Worm (Caenorhabditis elegans): ENCODE measurements around the gene srg-46.

srg-46 gene

DNA sequence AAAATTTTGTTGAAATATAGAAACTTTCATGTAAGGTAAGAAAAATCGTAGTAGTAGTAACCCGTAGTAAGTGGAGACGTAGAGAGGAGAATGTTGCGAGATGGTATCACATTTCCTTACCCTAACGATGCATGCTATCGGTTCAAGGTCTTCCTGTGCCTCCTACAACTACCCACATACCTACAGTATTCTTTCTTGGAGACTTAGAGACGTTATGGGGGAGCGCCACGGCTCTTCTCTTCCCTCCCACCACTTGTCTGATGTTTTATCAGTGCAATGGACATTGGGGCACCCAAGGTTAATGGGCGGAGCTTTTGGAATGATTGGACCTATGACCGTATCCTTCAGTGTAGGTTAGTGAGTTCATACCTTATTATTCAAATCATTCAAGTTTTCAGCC, 27.4 kb downstream of the srg-46 start:
- TF ChIP-seq flt-1 (GFP tag; IDR thresholded peaks at IDR 0.05) (0 out of 2 replicates have a peak, but pooled peaks have one; percentile 25), ztf-23 (GFP tag; IDR thresholded peaks at IDR 0.05) (no peak)

DNA sequence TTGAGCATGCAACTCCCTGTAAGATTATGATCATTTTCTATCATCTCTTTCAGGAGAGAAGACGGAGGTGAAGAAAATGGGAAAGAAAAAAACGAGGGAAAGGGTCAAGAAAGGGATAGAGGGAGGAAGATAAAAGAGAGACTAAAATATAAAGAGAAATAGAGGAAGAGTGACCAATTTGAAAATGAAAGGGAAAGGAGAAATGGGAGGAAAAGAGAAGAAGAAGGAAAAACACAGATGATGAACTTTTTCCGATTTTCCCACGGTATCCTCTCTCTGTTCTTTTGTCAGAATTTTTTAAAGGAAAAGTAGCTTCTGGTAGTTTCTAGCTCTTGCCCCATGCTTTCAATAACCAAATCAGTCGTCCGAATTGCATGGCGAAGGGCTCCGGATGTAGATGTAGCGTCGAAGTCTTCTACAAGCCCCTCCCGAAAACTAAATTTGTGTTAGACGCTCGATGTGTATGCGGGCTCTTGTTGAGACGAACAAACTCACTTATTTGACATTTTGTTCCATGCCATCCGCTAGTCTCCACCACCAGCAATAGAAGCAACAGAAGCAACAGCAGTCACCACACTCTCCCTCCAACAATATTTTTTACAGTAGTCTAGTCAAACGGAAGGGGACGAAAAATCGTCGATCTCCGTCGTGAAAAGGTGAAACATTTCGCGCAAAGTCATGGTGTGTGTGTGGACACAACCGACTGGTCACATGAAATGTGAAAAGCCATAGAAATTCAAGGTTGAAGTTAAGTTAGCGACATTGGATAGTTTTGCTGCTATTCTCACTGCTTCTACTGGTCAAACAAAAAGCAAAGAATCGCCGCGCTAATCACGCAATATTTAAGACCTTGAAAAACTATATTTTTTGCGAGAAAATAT, 28.1 kb downstream of the srg-46 start, which contains the start of gene somi-1:
TSS of gene somi-1 (minus strand) at position 18 of the 881 bp plus-strand sequence.
- peak; percentile 15; the same call in 1 of the 2 replicates for TF ChIP-seq ztf-23 (GFP tag; IDR thresholded peaks at IDR 0.05)
- TF ChIP-seq ztf-29 (GFP tag; IDR thresholded peaks at IDR 0.05): no peak

DNA sequence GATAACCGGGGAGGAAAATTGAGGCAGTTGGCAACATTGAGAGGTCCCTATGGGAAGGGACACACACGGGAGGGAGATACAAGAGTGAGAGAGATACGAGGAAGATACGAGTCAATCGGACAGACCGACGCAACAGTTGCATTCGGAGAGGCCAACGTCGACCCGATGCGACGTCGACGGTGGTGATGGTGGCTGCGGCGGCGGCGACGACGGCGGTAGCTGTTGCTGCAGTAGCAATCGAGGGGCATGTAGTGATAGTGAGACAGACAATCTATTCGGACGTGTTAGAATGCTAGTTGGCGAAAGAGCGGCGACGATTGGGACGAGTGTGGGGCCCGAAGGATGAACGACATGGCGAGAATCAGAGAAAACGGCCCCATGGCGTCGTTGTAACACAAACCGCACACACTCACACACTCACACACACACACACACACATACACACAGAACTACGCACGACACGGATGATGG, 29.9 kb downstream of the srg-46 start:
- TF ChIP-seq ztf-29 (GFP tag; IDR thresholded peaks at IDR 0.05) (no peak), flt-1 (GFP tag; IDR thresholded peaks at IDR 0.05) (peak; percentile 34; the same call in 1 of the 2 replicates)

DNA sequence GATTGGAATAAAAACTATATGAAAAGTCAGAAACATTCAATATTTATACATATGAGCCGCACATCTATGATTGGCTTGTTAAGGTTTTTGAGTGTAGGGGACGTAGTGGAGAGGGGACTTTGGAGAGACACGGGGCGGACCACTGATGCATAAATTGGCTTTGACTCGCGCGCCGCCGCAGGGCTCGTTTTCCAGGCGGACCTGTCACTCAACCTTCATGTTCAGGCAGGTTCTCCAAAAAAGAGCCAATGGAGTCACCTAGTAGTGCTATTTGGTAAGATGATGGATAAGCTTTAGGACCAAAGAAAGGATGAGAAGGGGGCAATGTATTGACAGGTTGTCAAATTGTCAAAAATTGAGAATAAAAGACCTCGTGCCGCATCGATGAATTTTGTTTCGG, 31.5 kb downstream of the srg-46 start:
- TF ChIP-seq ztf-29 (GFP tag; IDR thresholded peaks at IDR 0.05) (no peak), cog-1 (tag; optimal IDR thresholded peaks at IDR 0.05) (no peak), ztf-23 (GFP tag; IDR thresholded peaks at IDR 0.05) (0 out of 2 replicates have a peak, but pooled peaks have one; percentile 12), tab-1 (GFP tag; IDR thresholded peaks at IDR 0.05) (no peak)

DNA sequence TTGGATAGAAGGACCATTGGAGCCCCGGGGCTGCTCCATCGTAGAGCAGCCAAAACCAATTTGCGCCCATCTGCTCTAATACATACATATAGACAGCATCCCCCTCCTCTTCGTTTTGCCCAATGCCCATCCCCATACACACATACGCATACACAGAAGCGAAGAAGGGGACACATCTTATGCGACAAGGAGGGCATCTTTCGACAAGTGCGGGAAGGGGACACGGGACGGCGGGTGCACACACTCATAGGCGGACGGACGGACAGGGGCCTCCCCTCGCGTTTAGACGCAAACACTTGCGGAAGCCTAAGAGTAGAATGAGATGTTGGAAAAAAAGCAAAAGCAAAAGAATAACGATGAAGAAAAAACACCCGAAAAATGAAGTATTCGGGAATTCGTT, 32.9 kb downstream of the srg-46 start:
- TF ChIP-seq klf-2 (GFP tag; conservative IDR thresholded peaks at IDR 0.05) (0 out of 2 replicates have a peak, but pooled peaks have one; percentile 43), ztf-29 (GFP tag; IDR thresholded peaks at IDR 0.05) (0 out of 2 replicates have a peak, but pooled peaks have one; percentile 27), ref-1 (GFP tag; conservative IDR thresholded peaks at IDR 0.05) (no peak), flt-1 (GFP tag; IDR thresholded peaks at IDR 0.05) (peak; percentile 71), med-1 (GFP tag; optimal IDR thresholded peaks at IDR 0.05; ENCODE audit: insufficient read depth) (no peak), ztf-23 (GFP tag; IDR thresholded peaks at IDR 0.05) (0 out of 2 replicates have a peak, but pooled peaks have one; percentile 39), tab-1 (GFP tag; IDR thresholded peaks at IDR 0.05) (no peak), cog-1 (tag; optimal IDR thresholded peaks at IDR 0.05) (peak; percentile 65), T22C8.4 (GFP tag; IDR thresholded peaks at IDR 0.05) (no peak)

DNA sequence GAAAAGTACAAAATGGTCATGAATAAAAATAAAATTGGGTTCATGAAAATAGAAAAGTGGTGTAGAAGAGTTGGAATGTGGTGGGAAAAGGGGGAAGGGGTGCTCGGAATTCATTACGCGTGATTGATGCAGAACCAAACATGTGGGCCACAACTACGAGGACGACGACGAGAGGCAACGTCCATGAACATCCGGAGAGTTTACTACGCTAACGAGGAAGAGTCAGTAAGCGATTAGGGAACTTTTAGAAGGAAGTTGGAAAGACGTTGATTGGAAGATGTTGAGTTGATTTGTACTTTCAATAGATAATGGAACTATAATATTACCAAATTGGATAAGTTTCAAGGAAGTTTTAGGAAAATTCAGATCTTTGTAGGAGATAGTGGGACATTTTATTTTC, 38.2 kb downstream of the srg-46 start:
- TF ChIP-seq flt-1 (GFP tag; IDR thresholded peaks at IDR 0.05) (no peak), ztf-29 (GFP tag; IDR thresholded peaks at IDR 0.05) (no peak), med-1 (GFP tag; optimal IDR thresholded peaks at IDR 0.05; ENCODE audit: insufficient read depth) (no peak), T22C8.4 (GFP tag; IDR thresholded peaks at IDR 0.05) (no peak), cog-1 (tag; optimal IDR thresholded peaks at IDR 0.05) (no peak)

DNA sequence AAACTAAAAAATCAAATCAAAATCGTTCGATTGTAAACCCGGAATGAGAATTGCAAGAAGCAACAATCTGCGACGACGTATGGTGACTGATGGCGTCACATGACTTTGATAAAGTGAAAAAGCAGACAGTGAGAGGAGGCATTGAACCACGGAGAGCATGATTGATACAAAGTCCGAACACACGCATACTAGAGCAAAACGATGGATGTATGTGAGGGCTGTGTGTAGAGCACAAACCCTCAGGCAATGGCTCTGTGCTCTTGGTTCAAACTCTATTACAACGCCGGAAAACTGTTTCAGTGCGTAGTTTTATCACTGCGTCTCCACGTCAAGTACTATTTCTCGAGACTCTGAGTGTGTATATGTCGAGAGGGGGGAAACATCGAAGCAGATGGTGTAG, 39.0 kb downstream of the srg-46 start:
- TF ChIP-seq T22C8.4 (GFP tag; IDR thresholded peaks at IDR 0.05) (no peak), klf-2 (GFP tag; conservative IDR thresholded peaks at IDR 0.05) (no peak), ref-1 (GFP tag; conservative IDR thresholded peaks at IDR 0.05) (no peak), ztf-23 (GFP tag; IDR thresholded peaks at IDR 0.05) (no peak), tab-1 (GFP tag; IDR thresholded peaks at IDR 0.05) (no peak), cog-1 (tag; optimal IDR thresholded peaks at IDR 0.05) (no peak), flt-1 (GFP tag; IDR thresholded peaks at IDR 0.05) (no peak)

DNA sequence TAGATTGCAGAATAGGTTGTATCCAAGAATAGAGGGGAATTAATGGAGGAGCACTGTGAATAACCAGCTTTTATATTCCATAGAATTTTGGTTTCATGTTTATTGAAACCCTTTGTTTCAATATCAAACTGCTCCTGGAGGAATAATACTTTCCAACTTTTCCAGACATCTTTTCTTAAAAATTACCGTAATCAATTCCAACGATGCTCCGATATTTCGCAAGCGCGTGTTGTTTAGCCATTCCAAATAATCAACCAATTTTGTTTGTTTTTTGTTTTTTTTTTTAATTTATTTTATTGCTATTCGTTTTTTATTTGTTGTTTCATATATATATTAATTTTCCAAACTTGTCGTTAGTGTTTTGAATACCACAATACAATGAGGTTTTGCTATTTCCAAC, 42.5 kb downstream of the srg-46 start, which contains the start of gene cutl-1:
TSS of gene cutl-1 (minus strand) at position 83 of the 400 bp plus-strand sequence.
- no peak for TF ChIP-seq T22C8.4 (GFP tag; IDR thresholded peaks at IDR 0.05)
- TF ChIP-seq med-1 (GFP tag; optimal IDR thresholded peaks at IDR 0.05; ENCODE audit: insufficient read depth): no peak
- TF ChIP-seq cog-1 (tag; optimal IDR thresholded peaks at IDR 0.05): no peak
- TF ChIP-seq ztf-23 (GFP tag; IDR thresholded peaks at IDR 0.05): no peak
- TF ChIP-seq klf-2 (GFP tag; conservative IDR thresholded peaks at IDR 0.05): no peak
- TF ChIP-seq ref-1 (GFP tag; conservative IDR thresholded peaks at IDR 0.05): no peak
- no peak for TF ChIP-seq tab-1 (GFP tag; IDR thresholded peaks at IDR 0.05)
- TF ChIP-seq ztf-29 (GFP tag; IDR thresholded peaks at IDR 0.05): no peak
- TF ChIP-seq flt-1 (GFP tag; IDR thresholded peaks at IDR 0.05): no peak

DNA sequence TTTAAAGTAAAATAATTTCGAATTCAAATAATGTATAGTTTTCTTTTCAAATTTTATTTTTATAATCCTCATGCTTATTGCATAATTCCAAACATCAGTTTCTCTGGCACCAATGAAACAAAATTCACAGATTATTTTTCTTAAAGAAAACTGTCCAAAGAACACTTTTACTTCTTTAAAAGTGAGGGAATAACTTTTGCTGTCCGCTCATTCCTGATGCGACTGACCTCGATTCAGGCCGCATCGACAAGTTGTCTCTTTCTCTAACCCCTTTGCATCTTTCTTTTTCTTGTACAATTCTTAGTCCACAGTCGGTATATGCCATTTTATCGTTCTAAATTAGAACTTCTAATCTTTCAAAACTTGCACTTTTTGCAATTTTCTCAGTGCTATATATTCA, 43.0 kb downstream of the srg-46 start, which contains the start of gene F53F1.2:
TSS of gene F53F1.2 (plus strand) at position 306 of the 400 bp plus-strand sequence.
- TF ChIP-seq med-1 (GFP tag; optimal IDR thresholded peaks at IDR 0.05; ENCODE audit: insufficient read depth) (no peak), klf-2 (GFP tag; conservative IDR thresholded peaks at IDR 0.05) (no peak)

DNA sequence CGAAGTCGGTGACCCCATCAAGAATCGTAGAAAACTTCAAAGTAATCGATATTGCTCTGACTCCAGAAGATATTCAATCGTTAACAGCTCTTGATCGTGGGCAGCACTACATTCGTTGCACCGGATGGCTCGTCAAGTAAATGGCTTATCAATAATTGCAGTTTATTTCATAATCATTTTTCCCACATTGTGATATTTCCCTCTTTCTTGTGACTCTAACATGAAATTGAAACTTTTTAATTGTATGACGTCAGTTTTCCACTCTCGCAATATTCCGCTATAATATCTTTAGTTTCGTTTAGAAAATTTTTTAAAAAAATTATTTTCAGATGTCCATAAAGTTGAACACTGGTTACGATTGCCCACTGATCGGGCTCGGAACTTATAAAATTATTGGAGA, 44.4 kb downstream of the srg-46 start, which contains the start of gene F53F1.3:
TSS of gene F53F1.3 (plus strand) at position 330 of the 400 bp plus-strand sequence.
- TF ChIP-seq cog-1 (tag; optimal IDR thresholded peaks at IDR 0.05): no peak
- no peak for TF ChIP-seq med-1 (GFP tag; optimal IDR thresholded peaks at IDR 0.05; ENCODE audit: insufficient read depth)
- TF ChIP-seq ztf-29 (GFP tag; IDR thresholded peaks at IDR 0.05): no peak
- TF ChIP-seq klf-2 (GFP tag; conservative IDR thresholded peaks at IDR 0.05): no peak
- TF ChIP-seq T22C8.4 (GFP tag; IDR thresholded peaks at IDR 0.05): no peak
- TF ChIP-seq flt-1 (GFP tag; IDR thresholded peaks at IDR 0.05): no peak
- no peak for TF ChIP-seq ref-1 (GFP tag; conservative IDR thresholded peaks at IDR 0.05)
- no peak for TF ChIP-seq tab-1 (GFP tag; IDR thresholded peaks at IDR 0.05)
- TF ChIP-seq ztf-23 (GFP tag; IDR thresholded peaks at IDR 0.05): no peak
